Worm (Caenorhabditis elegans) whole organism, late embryonic: ENCODE measurements around the gene wapl-1.

ENCODE experiments used
- pqm-1 ChIP-seq: sonication (generic microtip); optimal IDR thresholded peaks from 2 replicates; lab custom pipeline; 2016; ENCODE audit warnings: missing genetic modification characterization, missing compliant biosample characterization
- pros-1 ChIP-seq: fragments of 150-350 bp; optimal IDR thresholded peaks from 2 replicates; lab custom pipeline; 2014; ENCODE audit warnings: missing biosample characterization, missing genetic modification reagents, missing genetic modification characterization

DNA sequence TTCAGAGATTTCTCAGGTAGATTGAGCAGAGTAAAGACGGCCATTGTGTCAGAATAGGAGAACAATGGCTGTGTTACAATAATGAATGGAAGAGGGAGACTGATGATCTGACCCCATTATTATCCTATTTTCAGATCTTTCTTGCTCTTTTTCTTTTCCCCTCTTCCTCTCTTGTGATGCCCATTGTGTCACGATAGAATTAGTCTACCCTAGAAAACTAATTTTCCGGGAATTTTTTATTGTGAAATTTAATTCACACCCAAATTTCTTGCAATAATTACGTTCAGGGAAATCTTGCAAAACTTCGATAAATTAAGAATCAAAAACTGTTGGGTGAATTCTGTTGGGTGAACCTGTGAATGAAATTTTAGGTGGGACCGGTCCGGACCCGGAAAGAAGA, 4.5 kb downstream of the wapl-1 start, which contains the start of gene fbxb-75:
- TF ChIP-seq pros-1 (no peak), pqm-1 (tag; lab: Kevin White, UChicago) (no peak)
